Fruit fly (Drosophila melanogaster): Measurements from ENCODE around the gene Arr2.

Gene Arr2

dm6 chr3L:8672199-8673059 lies 23.7 kb upstream of the Arr2 start (continued):
- TF ChIP-seq C15 (GFP tag; IDR thresholded peaks at IDR 0.05) = no peak
- TF ChIP-seq stwl (tag; optimal IDR thresholded peaks at IDR 0.05) = no peak
- TF ChIP-seq crol (GFP tag; IDR thresholded peaks at IDR 0.05) = peak; percentile 95
- TF ChIP-seq chinmo (GFP tag; IDR thresholded peaks at IDR 0.05; ENCODE audit: partially characterized antibody) = peak; percentile 73; the same call in 1 of the 4 replicates
- TF ChIP-seq E2f2 (GFP tag; IDR thresholded peaks at IDR 0.05) = no peak; the same call in 1 of the 2 replicates
- TF ChIP-seq repo (GFP tag; optimal IDR thresholded peaks at IDR 0.05) = no peak
- TF ChIP-seq tap (tag; optimal IDR thresholded peaks at IDR 0.05) = no peak
- no peak for TF ChIP-seq az2 (GFP tag; optimal IDR thresholded peaks at IDR 0.05)
- 0 out of 2 replicates have a peak, but pooled peaks have one; percentile 11 for TF ChIP-seq sob (GFP tag; IDR thresholded peaks at IDR 0.05)
- no peak for TF ChIP-seq sens (GFP tag)
- no peak for TF ChIP-seq CG17328 (GFP tag; IDR thresholded peaks at IDR 0.05)
- TF ChIP-seq MBD-R2 (GFP tag; IDR thresholded peaks at IDR 0.05) = no peak; the same call in 1 of the 2 replicates
- no peak for TF ChIP-seq usp (GFP tag; optimal IDR thresholded peaks at IDR 0.05)
- TF ChIP-seq fd64A (GFP tag; optimal IDR thresholded peaks at IDR 0.05) = no peak
- no peak for TF ChIP-seq CG34376 (GFP tag; optimal IDR thresholded peaks at IDR 0.05)
- no peak for TF ChIP-seq h (optimal IDR thresholded peaks at IDR 0.05)
- TF ChIP-seq pb (GFP tag; optimal IDR thresholded peaks at IDR 0.05) = no peak
- no peak for TF ChIP-seq z (GFP tag; IDR thresholded peaks at IDR 0.05)
- TF ChIP-seq Nf-YA (GFP tag; IDR thresholded peaks at IDR 0.05) = no peak
- TF ChIP-seq pfk (GFP tag; optimal IDR thresholded peaks at IDR 0.05) = no peak
- TF ChIP-seq abd-A (tag; optimal IDR thresholded peaks at IDR 0.05) = no peak
- peak; percentile 56 for TF ChIP-seq cwo (GFP tag; optimal IDR thresholded peaks at IDR 0.05)
- TF ChIP-seq Lhr (GFP tag; optimal IDR thresholded peaks at IDR 0.05) = no peak
- TF ChIP-seq Dref (GFP tag; IDR thresholded peaks at IDR 0.05) = no peak
- TF ChIP-seq CG8388 (GFP tag; optimal IDR thresholded peaks at IDR 0.05) = peak; percentile 13
- TF ChIP-seq sd (tag; optimal IDR thresholded peaks at IDR 0.05) = peak; percentile 23
- TF ChIP-seq Poxn (GFP tag; IDR thresholded peaks at IDR 0.05) = peak; percentile 37; the same call in 1 of the 2 replicates
- TF ChIP-seq zen (tag; optimal IDR thresholded peaks at IDR 0.05) = no peak
- no peak for TF ChIP-seq CG12236 (GFP tag; optimal IDR thresholded peaks at IDR 0.05)
- TF ChIP-seq ash1 (GFP tag; optimal IDR thresholded peaks at IDR 0.05) = no peak
- TF ChIP-seq Dek (tag; optimal IDR thresholded peaks at IDR 0.05) = peak; percentile 58
- peak; percentile 58 for TF ChIP-seq CG13775 (GFP tag; optimal IDR thresholded peaks at IDR 0.05)
- no peak for TF ChIP-seq Asciz (GFP tag; optimal IDR thresholded peaks at IDR 0.05)
- peak; percentile 65 for TF ChIP-seq pho (GFP tag; optimal IDR thresholded peaks at IDR 0.05)
- no peak for TF ChIP-seq CkIIα-i1 (GFP tag; IDR thresholded peaks at IDR 0.05)
- TF ChIP-seq CG9817 (tag; optimal IDR thresholded peaks at IDR 0.05) = peak; percentile 38
- no peak for TF ChIP-seq CG2116 (GFP tag; optimal IDR thresholded peaks at IDR 0.05)
- no peak for TF ChIP-seq Fer1 (GFP tag; optimal IDR thresholded peaks at IDR 0.05)
- no peak for TF ChIP-seq cad (GFP tag; optimal IDR thresholded peaks at IDR 0.05)
- no peak for TF ChIP-seq Atf-2 (GFP tag; optimal IDR thresholded peaks at IDR 0.05)
- no peak for TF ChIP-seq mld (GFP tag; IDR thresholded peaks at IDR 0.05; ENCODE audit: partially characterized antibody)
- TF ChIP-seq kni (GFP tag; optimal IDR thresholded peaks at IDR 0.05) = no peak
- no peak for TF ChIP-seq ken (GFP tag; IDR thresholded peaks at IDR 0.05)
- TF ChIP-seq BEAF-32 (GFP tag; optimal IDR thresholded peaks at IDR 0.05) = no peak
- TF ChIP-seq slp2 (GFP tag; optimal IDR thresholded peaks at IDR 0.05) = no peak
- no peak for TF ChIP-seq CG16813 (GFP tag; IDR thresholded peaks at IDR 0.05; ENCODE audit: partially characterized antibody)
- peak; percentile 26 for TF ChIP-seq CG10366 (GFP tag; IDR thresholded peaks at IDR 0.05)
- TF ChIP-seq CG32767 (GFP tag; IDR thresholded peaks at IDR 0.05) = no peak
- no peak for TF ChIP-seq da (GFP tag; optimal IDR thresholded peaks at IDR 0.05)
- no peak for TF ChIP-seq CG4404 (GFP tag; IDR thresholded peaks at IDR 0.05)

All from whole organism, embryonic.